Worm (Caenorhabditis elegans): ENCODE measurements around the gene tbc-6.

The tbc-6 gene

ce11 chrII:6832695-6833389 lies 15.1 kb upstream of the tbc-6 start:
- TF ChIP-seq zip-5 (tag; optimal IDR thresholded peaks at IDR 0.05) (no peak), ets-4 (tag; optimal IDR thresholded peaks at IDR 0.05) (no peak), sox-2 (GFP tag; IDR thresholded peaks at IDR 0.05) (no peak), dmd-4 (tag; optimal IDR thresholded peaks at IDR 0.05; ENCODE audit: borderline replicate concordance) (no peak), T23F11.4 (GFP tag; optimal IDR thresholded peaks at IDR 0.05) (no peak), K02D7.2 (tag; optimal IDR thresholded peaks at IDR 0.05) (no peak), hlh-6 (tag; optimal IDR thresholded peaks at IDR 0.05) (peak; percentile 13), C08G9.2 (tag; optimal IDR thresholded peaks at IDR 0.05) (peak; percentile 27), pat-9 (tag; optimal IDR thresholded peaks at IDR 0.05) (no peak), sox-4 (tag; optimal IDR thresholded peaks at IDR 0.05) (no peak), nhr-232 (tag; optimal IDR thresholded peaks at IDR 0.05) (no peak), ceh-31 (tag; optimal IDR thresholded peaks at IDR 0.05) (peak; percentile 17), tbx-7 (tag; optimal IDR thresholded peaks at IDR 0.05) (no peak), ceh-45 (GFP tag; IDR thresholded peaks at IDR 0.05) (no peak), ahr-1 (tag; optimal IDR thresholded peaks at IDR 0.05) (no peak), elt-2 (tag; optimal IDR thresholded peaks at IDR 0.05) (peak; percentile 32), fax-1 (tag; optimal IDR thresholded peaks at IDR 0.05) (no peak), ceh-19 (GFP tag; optimal IDR thresholded peaks at IDR 0.05) (no peak), ceh-18 (tag; optimal IDR thresholded peaks at IDR 0.05) (peak; percentile 39), rnt-1 (tag; optimal IDR thresholded peaks at IDR 0.05) (peak; percentile 40), pha-2 (tag; optimal IDR thresholded peaks at IDR 0.05) (peak; percentile 19), ztf-16 (tag; optimal IDR thresholded peaks at IDR 0.05) (no peak), hlh-15 (tag; optimal IDR thresholded peaks at IDR 0.05) (no peak), eyg-1 (tag; optimal IDR thresholded peaks at IDR 0.05) (no peak), lim-6 (tag; optimal IDR thresholded peaks at IDR 0.05) (no peak), unc-42 (tag; optimal IDR thresholded peaks at IDR 0.05) (no peak), K09A11.1 (tag; optimal IDR thresholded peaks at IDR 0.05; ENCODE audit: insufficient read depth) (no peak), elt-4 (tag; optimal IDR thresholded peaks at IDR 0.05) (no peak), sdc-2 (tag; optimal IDR thresholded peaks at IDR 0.05) (no peak), pax-1 (tag; optimal IDR thresholded peaks at IDR 0.05) (no peak), pros-1 (tag; optimal IDR thresholded peaks at IDR 0.05) (no peak), hlh-13 (GFP tag; optimal IDR thresholded peaks at IDR 0.05) (no peak), odd-2 (tag; optimal IDR thresholded peaks at IDR 0.05) (no peak), ceh-22 (tag; optimal IDR thresholded peaks at IDR 0.05) (no peak), madf-2 (tag; optimal IDR thresholded peaks at IDR 0.05) (no peak), ceh-2 (tag; optimal IDR thresholded peaks at IDR 0.05) (no peak), ceh-30 (tag; optimal IDR thresholded peaks at IDR 0.05) (no peak), mec-3 (tag; optimal IDR thresholded peaks at IDR 0.05; ENCODE audit: borderline replicate concordance) (no peak), hlh-8 (tag; optimal IDR thresholded peaks at IDR 0.05) (no peak), unc-86 (tag; optimal IDR thresholded peaks at IDR 0.05) (no peak), ceh-24 (tag; optimal IDR thresholded peaks at IDR 0.05) (no peak), ama-1 (optimal IDR thresholded peaks at IDR 0.05) (no peak), ref-2 (tag; optimal IDR thresholded peaks at IDR 0.05) (no peak), che-1 (tag; optimal IDR thresholded peaks at IDR 0.05) (no peak), lin-11 (tag; optimal IDR thresholded peaks at IDR 0.05) (no peak), dve-1 (tag; optimal IDR thresholded peaks at IDR 0.05) (no peak), F13H6.1 (tag; optimal IDR thresholded peaks at IDR 0.05) (no peak), syd-9 (tag; optimal IDR thresholded peaks at IDR 0.05) (no peak), tbx-2 (tag; optimal IDR thresholded peaks at IDR 0.05) (peak; percentile 17), unc-55 (GFP tag; optimal IDR thresholded peaks at IDR 0.05) (no peak), ceh-48 (tag; optimal IDR thresholded peaks at IDR 0.05) (no peak), npax-4 (tag; optimal IDR thresholded peaks at IDR 0.05) (no peak), fkh-10 (GFP tag; optimal IDR thresholded peaks at IDR 0.05) (no peak)

Data from whole organism, late embryonic.